Fruit fly (Drosophila melanogaster) whole organism, embryonic: Measurements from ENCODE around the gene vvl.
A peak's percentile ranks its signal among the peaks of the same experiment; 100 is the strongest.

Experiments used
- Ada2b ChIP-seq: fragments of 200-800 bp; sonication (Bioruptor generic); IDR thresholded peaks from 2 replicates; pipeline ENCODE4 v1.3.6; 2022; ENCODE audit warnings: missing biosample characterization, missing genetic modification characterization
- Atf6 ChIP-seq: fragments of 200-800 bp; sonication (Bioruptor generic); IDR thresholded peaks from 2 replicates; pipeline ENCODE4 v1.3.6; 2022; ENCODE audit warnings: missing biosample characterization, missing genetic modification characterization
- Awh ChIP-seq: fragments of 200-800 bp; sonication (Bioruptor generic); IDR thresholded peaks from 2 replicates; pipeline ENCODE4, ENCODE4 v1.3.6; 2022; ENCODE audit warnings: missing biosample characterization, missing genetic modification characterization
- B-H2 ChIP-seq: fragments of 200-800 bp; sonication (Bioruptor generic); optimal IDR thresholded peaks from 2 replicates; lab custom pipeline; 2018; ENCODE audit warnings: missing biosample characterization, mild to moderate bottlenecking, missing genetic modification characterization
- Bdp1 ChIP-seq: fragments of 200-800 bp; sonication (Bioruptor generic); optimal IDR thresholded peaks from 3 replicates; lab custom pipeline; 2016; ENCODE audit warnings: missing biosample characterization, missing genetic modification characterization
- CG10209 ChIP-seq: fragments of 200-800 bp; sonication (Bioruptor generic); optimal IDR thresholded peaks from 3 replicates; lab custom pipeline; 2017; ENCODE audit warnings: missing biosample characterization, mild to moderate bottlenecking, missing genetic modification characterization, missing genetic modification reagents
- CG10654 ChIP-seq: fragments of 200-800 bp; sonication (Bioruptor generic); optimal IDR thresholded peaks from 2 replicates; lab custom pipeline; 2016; ENCODE audit warnings: missing biosample characterization, missing genetic modification characterization
- CG11695 ChIP-seq: fragments of 200-800 bp; sonication (Bioruptor generic); IDR thresholded peaks from 3 replicates; pipeline ENCODE4 v1.3.6; 2022; ENCODE audit warnings: missing biosample characterization, missing genetic modification characterization
- CG12155 ChIP-seq: fragments of 200-800 bp; sonication (Bioruptor generic); optimal IDR thresholded peaks from 3 replicates; lab custom pipeline; 2016; ENCODE audit warnings: missing biosample characterization, missing genetic modification characterization
- CG12219 ChIP-seq: fragments of 200-800 bp; sonication (Bioruptor generic); optimal IDR thresholded peaks from 3 replicates; lab custom pipeline; 2018; ENCODE audit warnings: missing biosample characterization, mild to moderate bottlenecking, missing genetic modification characterization
- CG14050 ChIP-seq: fragments of 200-800 bp; sonication (Bioruptor generic); IDR thresholded peaks from 3 replicates; pipeline ENCODE4 v1.3.6; 2022; ENCODE audit warnings: missing biosample characterization, missing genetic modification characterization
- CG14441 ChIP-seq: fragments of 200-800 bp; sonication (Bioruptor generic); IDR thresholded peaks from 2 replicates; pipeline ENCODE4 v1.3.6; 2022; ENCODE audit warnings: missing biosample characterization, missing genetic modification characterization
- CG14667 ChIP-seq: fragments of 200-800 bp; sonication (Bioruptor generic); IDR thresholded peaks from 2 replicates; pipeline ENCODE4 v1.3.6; 2022; ENCODE audit warnings: missing biosample characterization, missing genetic modification characterization
- CG14710 ChIP-seq: fragments of 200-800 bp; sonication (Bioruptor generic); optimal IDR thresholded peaks from 3 replicates; lab custom pipeline; 2019; ENCODE audit warnings: missing biosample characterization, mild to moderate bottlenecking, missing genetic modification characterization, moderate library complexity
- CG15601 ChIP-seq: fragments of 200-800 bp; sonication (Bioruptor generic); optimal IDR thresholded peaks from 3 replicates; lab custom pipeline; 2019; ENCODE audit warnings: missing biosample characterization, mild to moderate bottlenecking, missing genetic modification characterization, moderate library complexity
- CG17568 ChIP-seq: fragments of 200-800 bp; sonication (Bioruptor generic); optimal IDR thresholded peaks from 2 replicates; lab custom pipeline; 2018; ENCODE audit warnings: missing biosample characterization, mild to moderate bottlenecking, missing genetic modification characterization, moderate library complexity
- CG2678 ChIP-seq: fragments of 200-800 bp; sonication (Bioruptor generic); optimal IDR thresholded peaks from 3 replicates; lab custom pipeline; 2019; ENCODE audit warnings: missing biosample characterization, mild to moderate bottlenecking, missing genetic modification characterization, moderate library complexity
- CG32767 ChIP-seq: fragments of 200-800 bp; sonication (Bioruptor generic); IDR thresholded peaks from 2 replicates; pipeline ENCODE4 v1.3.6; 2022; ENCODE audit warnings: missing biosample characterization, missing genetic modification characterization
- CG3407 ChIP-seq: fragments of 200-800 bp; sonication (Bioruptor generic); optimal IDR thresholded peaks from 2 replicates; lab custom pipeline; 2018; ENCODE audit warnings: missing biosample characterization, mild to moderate bottlenecking, missing genetic modification characterization
- CG34422 ChIP-seq: fragments of 200-800 bp; sonication (Bioruptor generic); IDR thresholded peaks from 3 replicates; pipeline ENCODE4 v1.3.6; 2022; ENCODE audit warnings: missing biosample characterization, missing genetic modification characterization
- CG4360 ChIP-seq: fragments of 200-800 bp; sonication (Bioruptor generic); IDR thresholded peaks from 2 replicates; pipeline ENCODE4 v1.3.6; 2022; ENCODE audit warnings: missing biosample characterization, missing genetic modification characterization
- CG4404 ChIP-seq: fragments of 200-800 bp; sonication (Bioruptor generic); IDR thresholded peaks from 2 replicates; pipeline ENCODE4 v1.3.6; 2022; ENCODE audit warnings: missing biosample characterization, missing genetic modification characterization
- CG7372 ChIP-seq: fragments of 200-800 bp; sonication (Bioruptor generic); IDR thresholded peaks from 2 replicates; pipeline ENCODE4 v1.3.6; 2022; ENCODE audit warnings: missing biosample characterization, missing genetic modification characterization
- CG8924 ChIP-seq: fragments of 200-800 bp; optimal IDR thresholded peaks from 3 replicates; lab custom pipeline; 2019; ENCODE audit warnings: missing biosample characterization, mild to moderate bottlenecking, missing genetic modification characterization, moderate library complexity
- Hr3 ChIP-seq: fragments of 200-800 bp; sonication (Bioruptor generic); optimal IDR thresholded peaks from 3 replicates; lab custom pipeline; 2016; ENCODE audit warnings: missing biosample characterization, missing genetic modification characterization
- Hr51 ChIP-seq, 2 experiments: fragments of 200-800 bp; sonication (Bioruptor generic); optimal IDR thresholded peaks; 2 replicates in 1 of 2; 3 replicates in 1 of 2; lab custom pipeline; 2016 to 2018; ENCODE audit warnings: missing biosample characterization in 2 of 2, missing genetic modification characterization in 2 of 2, mild to moderate bottlenecking in 1 of 2, moderate library complexity in 1 of 2
- Med ChIP-seq: fragments of 200-800 bp; sonication (Bioruptor generic); peaks from one replicate; lab custom pipeline; 2016; ENCODE audit warnings: missing biosample characterization, missing genetic modification characterization, mild to moderate bottlenecking, inconsistent platforms, moderate library complexity
- Myb ChIP-seq: fragments of 200-800 bp; sonication (Bioruptor generic); optimal IDR thresholded peaks from 2 replicates; lab custom pipeline; 2016; ENCODE audit warnings: missing biosample characterization, missing genetic modification characterization
- NFAT ChIP-seq: fragments of 200-800 bp; sonication (Bioruptor generic); IDR thresholded peaks from 2 replicates; pipeline ENCODE4 v1.3.6; 2022; ENCODE audit warnings: missing biosample characterization, missing genetic modification characterization
- Nf-YB ChIP-seq: fragments of 200-800 bp; sonication (Bioruptor generic); optimal IDR thresholded peaks from 3 replicates; lab custom pipeline; 2019; ENCODE audit warnings: missing biosample characterization, mild to moderate bottlenecking, missing genetic modification characterization, moderate library complexity
- Sox100B ChIP-seq: fragments of 200-800 bp; sonication (Bioruptor generic); optimal IDR thresholded peaks from 3 replicates; lab custom pipeline; 2018; ENCODE audit warnings: missing biosample characterization, mild to moderate bottlenecking, missing genetic modification characterization
- bsh ChIP-seq, 2 experiments: fragments of 200-800 bp; sonication (Bioruptor generic); optimal IDR thresholded peaks; 2 replicates each; lab custom pipeline; 2017 to 2018; ENCODE audit warnings: mild to moderate bottlenecking in 2 of 2, missing biosample characterization in 2 of 2, missing genetic modification characterization in 2 of 2, moderate library complexity in 1 of 2
- dmrt99B ChIP-seq: fragments of 200-800 bp; sonication (Bioruptor generic); optimal IDR thresholded peaks from 2 replicates; lab custom pipeline; 2018; ENCODE audit warnings: missing biosample characterization, mild to moderate bottlenecking, missing genetic modification characterization, moderate library complexity
- dysf ChIP-seq: fragments of 200-800 bp; sonication (Bioruptor generic); IDR thresholded peaks from 3 replicates; pipeline ENCODE4 v1.3.6; 2022; ENCODE audit warnings: missing biosample characterization, missing genetic modification characterization
- esg ChIP-seq: fragments of 200-800 bp; sonication (Bioruptor generic); conservative IDR thresholded peaks from 2 replicates; pipeline ENCODE4 v1.3.6; 2022; ENCODE audit warnings: missing biosample characterization, missing genetic modification characterization
- fd3F ChIP-seq: fragments of 200-800 bp; sonication (Bioruptor generic); optimal IDR thresholded peaks from 2 replicates; lab custom pipeline; 2018; ENCODE audit warnings: missing biosample characterization, mild to moderate bottlenecking, missing genetic modification characterization, moderate library complexity
- insv ChIP-seq, 2 experiments: fragments of 200-800 bp; sonication (Bioruptor generic); optimal IDR thresholded peaks; 3 replicates each; lab custom pipeline; 2016 to 2018; ENCODE audit warnings: missing biosample characterization in 2 of 2, missing genetic modification characterization in 2 of 2
- odd ChIP-seq: fragments of 200-800 bp; sonication (Bioruptor generic); optimal IDR thresholded peaks from 2 replicates; lab custom pipeline; 2017; ENCODE audit warnings: missing biosample characterization, mild to moderate bottlenecking, missing genetic modification characterization
- onecut ChIP-seq: fragments of 200-800 bp; sonication (Bioruptor generic); IDR thresholded peaks from 2 replicates; pipeline ENCODE4 v1.3.6; 2022; ENCODE audit warnings: missing biosample characterization, missing genetic modification characterization
- otp ChIP-seq: fragments of 200-800 bp; sonication (Bioruptor generic); IDR thresholded peaks from 3 replicates; pipeline ENCODE4, ENCODE4 v1.3.6; 2022; ENCODE audit warnings: missing biosample characterization, missing genetic modification characterization
- phol ChIP-seq: fragments of 200-800 bp; sonication (Bioruptor generic); optimal IDR thresholded peaks from 3 replicates; lab custom pipeline; 2018; ENCODE audit warnings: missing biosample characterization, mild to moderate bottlenecking, missing genetic modification characterization, moderate library complexity
- psq ChIP-seq: fragments of 200-800 bp; sonication (Bioruptor generic); optimal IDR thresholded peaks from 2 replicates; lab custom pipeline; 2017; ENCODE audit warnings: missing biosample characterization, missing genetic modification characterization
- ranshi ChIP-seq: fragments of 200-800 bp; sonication (Bioruptor generic); IDR thresholded peaks from 2 replicates; pipeline ENCODE4 v1.3.6; 2022; ENCODE audit warnings: missing biosample characterization, missing genetic modification characterization
- row ChIP-seq: fragments of 200-800 bp; sonication (Bioruptor generic); IDR thresholded peaks from 3 replicates; pipeline ENCODE4 v1.3.6; 2022; ENCODE audit warnings: missing biosample characterization, missing genetic modification characterization
- sima ChIP-seq: fragments of 200-800 bp; sonication (Bioruptor generic); optimal IDR thresholded peaks from 2 replicates; lab custom pipeline; 2016; ENCODE audit warnings: missing biosample characterization, missing genetic modification characterization
- so ChIP-seq: fragments of 200-800 bp; sonication (Bioruptor generic); IDR thresholded peaks from 3 replicates; pipeline ENCODE4 v1.3.6; 2022; ENCODE audit warnings: missing biosample characterization, missing genetic modification characterization
- sug ChIP-seq: fragments of 200-800 bp; optimal IDR thresholded peaks from 2 replicates; lab custom pipeline; 2019; ENCODE audit warnings: missing biosample characterization, mild to moderate bottlenecking, missing genetic modification characterization, moderate library complexity

The vvl gene

DNA sequence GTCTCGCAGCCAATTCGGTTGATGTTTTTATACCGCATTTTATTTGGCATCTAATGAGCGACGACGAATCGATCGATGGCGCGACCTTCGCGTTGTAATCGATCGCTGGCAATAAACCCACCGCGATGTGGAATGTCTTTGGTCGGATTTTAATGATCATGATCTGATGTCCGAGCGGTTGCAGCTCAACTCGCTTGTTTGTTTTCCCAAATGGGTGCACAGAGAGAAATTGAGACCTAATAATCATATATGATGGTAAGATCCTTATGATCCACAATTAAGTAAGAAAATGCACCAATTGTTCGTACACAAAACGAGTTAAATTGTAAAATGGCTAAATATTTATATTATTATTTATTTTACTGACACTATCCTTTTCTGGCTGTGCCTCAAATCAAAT, 26.9 kb downstream of the vvl start (continued):
- TF ChIP-seq row (peak; percentile 58), sug (no peak), Awh (peak; percentile 59; the same call in 1 of the 2 replicates), CG14441 (GFP tag; lab: Robert Waterston, UW) (peak; percentile 40; the same call in 1 of the 2 replicates), Nf-YB (GFP tag; lab: Kevin White, UChicago) (peak; percentile 11), bsh (GFP tag; optimal IDR thresholded peaks at IDR 0.05; lab: Kevin White, UChicago) (peak in 1 of 2 experiments; percentile 80), CG15601 (tag; lab: Kevin White, UChicago) (peak; percentile 61), CG12219 (GFP tag; lab: Kevin White, UChicago) (peak; percentile 37), CG14050 (GFP tag; lab: Robert Waterston, UW) (peak; percentile 45; the same call in 2 of the 3 replicates), odd (peak; percentile 6), sima (GFP tag; lab: Kevin White, UChicago) (no peak), B-H2 (GFP tag; lab: Kevin White, UChicago) (no peak), NFAT (GFP tag; lab: Robert Waterston, UW) (no peak), CG12155 (GFP tag; lab: Kevin White, UChicago) (no peak), CG4360 (0 out of 2 replicates have a peak, but pooled peaks have one; percentile 14), so (0 out of 3 replicates have a peak, but pooled peaks have one; percentile 19), Hr51 (GFP tag; optimal IDR thresholded peaks at IDR 0.05; lab: Kevin White, UChicago) (peak in 1 of 2 experiments; percentile 65), psq (GFP tag; lab: Kevin White, UChicago) (no peak), CG34422 (GFP tag; lab: Robert Waterston, UW) (0 out of 3 replicates have a peak, but pooled peaks have one; percentile 29), Hr3 (peak; percentile 37), Med (peak; percentile 16), Myb (GFP tag; lab: Kevin White, UChicago) (no peak), CG11695 (GFP tag; lab: Robert Waterston, UW) (peak; percentile 36; the same call in 1 of the 3 replicates), CG4404 (GFP tag; lab: Robert Waterston, UW) (peak; percentile 57), CG8924 (tag; lab: Kevin White, UChicago) (peak; percentile 58), fd3F (GFP tag; lab: Kevin White, UChicago) (peak; percentile 5), CG10209 (GFP tag; lab: Kevin White, UChicago) (peak; percentile 49), Atf6 (no peak), esg (GFP tag; lab: Robert Waterston, UW) (peak; percentile 54), CG17568 (GFP tag; lab: Kevin White, UChicago) (no peak), phol (tag; lab: Kevin White, UChicago) (peak; percentile 59), Ada2b (GFP tag; lab: Robert Waterston, UW) (peak; percentile 54), CG10654 (GFP tag; lab: Kevin White, UChicago) (peak; percentile 24), CG14710 (tag; lab: Kevin White, UChicago) (peak; percentile 53), CG3407 (GFP tag; lab: Kevin White, UChicago) (peak; percentile 4), onecut (peak; percentile 92), insv (GFP tag; optimal IDR thresholded peaks at IDR 0.05; lab: Kevin White, UChicago) (no peak), CG7372 (GFP tag; lab: Robert Waterston, UW) (no peak), CG32767 (0 out of 2 replicates have a peak, but pooled peaks have one; percentile 32), CG2678 (tag; lab: Kevin White, UChicago) (peak; percentile 45), dmrt99B (tag; lab: Kevin White, UChicago) (peak; percentile 53), CG14667 (GFP tag; lab: Robert Waterston, UW) (peak; percentile 25; the same call in 1 of the 2 replicates), otp (GFP tag; lab: Robert Waterston, UW) (peak; percentile 60; the same call in 1 of the 3 replicates), dysf (GFP tag; lab: Robert Waterston, UW) (peak; percentile 65), ranshi (peak; percentile 54; the same call in 1 of the 2 replicates), Bdp1 (no peak), Sox100B (GFP tag; lab: Kevin White, UChicago) (no peak)
